Fruit fly (Drosophila melanogaster) whole organism, prepupa: Measurements from ENCODE around the gene CG7789.

ENCODE experiments used
- Gug ChIP-seq: fragments of 200-800 bp; sonication (Bioruptor generic); IDR thresholded peaks from 2 replicates; pipeline ENCODE4 v1.3.6; 2022; ENCODE audit warnings: missing biosample characterization, missing genetic modification characterization
- OdsH ChIP-seq: fragments of 200-800 bp; sonication (Bioruptor generic); optimal IDR thresholded peaks from 3 replicates; lab custom pipeline; 2016; ENCODE audit warnings: missing biosample characterization, missing genetic modification characterization
- net ChIP-seq: fragments of 200-800 bp; sonication (Bioruptor generic); optimal IDR thresholded peaks from 3 replicates; lab custom pipeline; 2016; ENCODE audit warnings: missing biosample characterization, missing genetic modification characterization

dm6 chr3R:29757681-29758080 lies 45.3 kb upstream of the CG7789 start:
- TF ChIP-seq net (GFP tag; lab: Kevin White, UChicago), result no peak
- TF ChIP-seq Gug (GFP tag; lab: Robert Waterston, UW), result 0 out of 2 replicates have a peak, but pooled peaks have one; percentile 14
- peak; percentile 64 for TF ChIP-seq OdsH (GFP tag; lab: Kevin White, UChicago)
